Worm (Caenorhabditis elegans): Measurements from ENCODE around the gene C14A4.6.

The C14A4.6 gene

ce11 chrII:10578843-10579430, 15.6 kb downstream of the C14A4.6 start, which contains the start of gene rpb-6:
rpb-6 (plus strand) TSS chrII:10579380.
- TF ChIP-seq tra-4 (tag; optimal IDR thresholded peaks at IDR 0.05) (no peak), hnd-1 (tag; optimal IDR thresholded peaks at IDR 0.05) (no peak), pes-1 (GFP tag; IDR thresholded peaks at IDR 0.05) (no peak), scrt-1 (GFP tag; IDR thresholded peaks at IDR 0.05) (no peak), hmbx-1 (tag; optimal IDR thresholded peaks at IDR 0.05) (no peak), tbx-11 (GFP tag; IDR thresholded peaks at IDR 0.05) (no peak), hmg-4 (GFP tag; optimal IDR thresholded peaks at IDR 0.05) (no peak), ceh-36 (tag; optimal IDR thresholded peaks at IDR 0.05) (no peak), ama-1 (optimal IDR thresholded peaks at IDR 0.05) (no peak), ets-7 (tag; optimal IDR thresholded peaks at IDR 0.05) (no peak), sea-1 (GFP tag; conservative IDR thresholded peaks at IDR 0.05) (no peak), ceh-13 (GFP tag; optimal IDR thresholded peaks at IDR 0.05) (no peak), aly-1 (tag; optimal IDR thresholded peaks at IDR 0.05) (no peak), F13C5.2 (tag; optimal IDR thresholded peaks at IDR 0.05) (no peak)

ce11 chrII:10574177-10574576, 20.4 kb downstream of the C14A4.6 start:
- TF ChIP-seq B0310.2 (tag; optimal IDR thresholded peaks at IDR 0.05): no peak
- no peak for TF ChIP-seq ceh-36 (tag; optimal IDR thresholded peaks at IDR 0.05)
- no peak for TF ChIP-seq tbx-37 (GFP tag; conservative IDR thresholded peaks at IDR 0.05)
- no peak for TF ChIP-seq ets-7 (tag; optimal IDR thresholded peaks at IDR 0.05)
- no peak for TF ChIP-seq sea-1 (GFP tag; conservative IDR thresholded peaks at IDR 0.05)
- no peak for TF ChIP-seq flt-1 (GFP tag; IDR thresholded peaks at IDR 0.05)
- TF ChIP-seq ceh-13 (GFP tag; optimal IDR thresholded peaks at IDR 0.05): no peak

- TF ChIP-seq hmg-4 (GFP tag; optimal IDR thresholded peaks at IDR 0.05) (no peak), ets-7 (tag; optimal IDR thresholded peaks at IDR 0.05) (no peak), F13C5.2 (tag; optimal IDR thresholded peaks at IDR 0.05) (no peak), sea-1 (GFP tag; conservative IDR thresholded peaks at IDR 0.05) (no peak), ceh-36 (tag; optimal IDR thresholded peaks at IDR 0.05) (no peak), tbx-37 (GFP tag; conservative IDR thresholded peaks at IDR 0.05) (no peak), aly-1 (tag; optimal IDR thresholded peaks at IDR 0.05) (no peak), flt-1 (GFP tag; IDR thresholded peaks at IDR 0.05) (no peak), scrt-1 (GFP tag; IDR thresholded peaks at IDR 0.05) (no peak), tbx-11 (GFP tag; IDR thresholded peaks at IDR 0.05) (no peak), ceh-13 (GFP tag; optimal IDR thresholded peaks at IDR 0.05) (no peak), hnd-1 (tag; optimal IDR thresholded peaks at IDR 0.05) (no peak), tra-4 (tag; optimal IDR thresholded peaks at IDR 0.05) (no peak), hmbx-1 (tag; optimal IDR thresholded peaks at IDR 0.05) (no peak), ama-1 (optimal IDR thresholded peaks at IDR 0.05) (no peak), pes-1 (GFP tag; IDR thresholded peaks at IDR 0.05) (no peak), B0310.2 (tag; optimal IDR thresholded peaks at IDR 0.05) (no peak)
These were observed 22.6 kb downstream of the C14A4.6 start, which contains the start of gene C06A1.3 for ce11 chrII:10571967-10572366. C06A1.3 (plus strand) TSS chrII:10572267.

ce11 chrII:10570302-10570701, 24.3 kb downstream of the C14A4.6 start, which contains the start of gene txt-13:
txt-13 (plus strand) TSS chrII:10570602.
- TF ChIP-seq ama-1 (optimal IDR thresholded peaks at IDR 0.05) (no peak), ceh-36 (tag; optimal IDR thresholded peaks at IDR 0.05) (no peak), tra-4 (tag; optimal IDR thresholded peaks at IDR 0.05) (no peak), tbx-37 (GFP tag; conservative IDR thresholded peaks at IDR 0.05) (no peak), hmbx-1 (tag; optimal IDR thresholded peaks at IDR 0.05) (no peak), F13C5.2 (tag; optimal IDR thresholded peaks at IDR 0.05) (no peak), tbx-11 (GFP tag; IDR thresholded peaks at IDR 0.05) (no peak), flt-1 (GFP tag; IDR thresholded peaks at IDR 0.05) (no peak), hnd-1 (tag; optimal IDR thresholded peaks at IDR 0.05) (no peak), pes-1 (GFP tag; IDR thresholded peaks at IDR 0.05) (no peak), hmg-4 (GFP tag; optimal IDR thresholded peaks at IDR 0.05) (no peak), aly-1 (tag; optimal IDR thresholded peaks at IDR 0.05) (no peak), sea-1 (GFP tag; conservative IDR thresholded peaks at IDR 0.05) (no peak), scrt-1 (GFP tag; IDR thresholded peaks at IDR 0.05) (no peak), ets-7 (tag; optimal IDR thresholded peaks at IDR 0.05) (no peak), ceh-13 (GFP tag; optimal IDR thresholded peaks at IDR 0.05) (no peak)

ce11 chrII:10569498-10569897, 25.1 kb downstream of the C14A4.6 start:
- TF ChIP-seq sea-1 (GFP tag; conservative IDR thresholded peaks at IDR 0.05): no peak
- TF ChIP-seq ceh-13 (GFP tag; optimal IDR thresholded peaks at IDR 0.05): no peak
- no peak for TF ChIP-seq B0310.2 (tag; optimal IDR thresholded peaks at IDR 0.05)
- TF ChIP-seq scrt-1 (GFP tag; IDR thresholded peaks at IDR 0.05): no peak
- no peak for TF ChIP-seq hmbx-1 (tag; optimal IDR thresholded peaks at IDR 0.05)
- TF ChIP-seq pes-1 (GFP tag; IDR thresholded peaks at IDR 0.05): no peak
- no peak for TF ChIP-seq tra-4 (tag; optimal IDR thresholded peaks at IDR 0.05)
- no peak for TF ChIP-seq flt-1 (GFP tag; IDR thresholded peaks at IDR 0.05)
- TF ChIP-seq hnd-1 (tag; optimal IDR thresholded peaks at IDR 0.05): no peak
- no peak for TF ChIP-seq ama-1 (optimal IDR thresholded peaks at IDR 0.05)
- no peak for TF ChIP-seq F13C5.2 (tag; optimal IDR thresholded peaks at IDR 0.05)
- no peak for TF ChIP-seq ets-7 (tag; optimal IDR thresholded peaks at IDR 0.05)
- no peak for TF ChIP-seq tbx-37 (GFP tag; conservative IDR thresholded peaks at IDR 0.05)
- TF ChIP-seq ceh-36 (tag; optimal IDR thresholded peaks at IDR 0.05): no peak
- no peak for TF ChIP-seq aly-1 (tag; optimal IDR thresholded peaks at IDR 0.05)
- TF ChIP-seq hmg-4 (GFP tag; optimal IDR thresholded peaks at IDR 0.05): no peak
- TF ChIP-seq tbx-11 (GFP tag; IDR thresholded peaks at IDR 0.05): no peak

- no peak for TF ChIP-seq flt-1 (GFP tag; IDR thresholded peaks at IDR 0.05)
- no peak for TF ChIP-seq tbx-37 (GFP tag; conservative IDR thresholded peaks at IDR 0.05)
- no peak for TF ChIP-seq hmbx-1 (tag; optimal IDR thresholded peaks at IDR 0.05)
- no peak for TF ChIP-seq hmg-4 (GFP tag; optimal IDR thresholded peaks at IDR 0.05)
- no peak for TF ChIP-seq ceh-36 (tag; optimal IDR thresholded peaks at IDR 0.05)
- TF ChIP-seq tra-4 (tag; optimal IDR thresholded peaks at IDR 0.05): no peak
- no peak for TF ChIP-seq ets-7 (tag; optimal IDR thresholded peaks at IDR 0.05)
- no peak for TF ChIP-seq sea-1 (GFP tag; conservative IDR thresholded peaks at IDR 0.05)
- TF ChIP-seq aly-1 (tag; optimal IDR thresholded peaks at IDR 0.05): no peak
- TF ChIP-seq pes-1 (GFP tag; IDR thresholded peaks at IDR 0.05): no peak
- TF ChIP-seq scrt-1 (GFP tag; IDR thresholded peaks at IDR 0.05): no peak
- TF ChIP-seq ama-1 (optimal IDR thresholded peaks at IDR 0.05): no peak
- TF ChIP-seq hnd-1 (tag; optimal IDR thresholded peaks at IDR 0.05): no peak
- TF ChIP-seq tbx-11 (GFP tag; IDR thresholded peaks at IDR 0.05): no peak
These were observed 28.1 kb downstream of the C14A4.6 start for ce11 chrII:10566458-10566857.

ce11 chrII:10564578-10564977, 30.0 kb downstream of the C14A4.6 start, which contains the start of the genes C06A1.6 and C06A1.7:
C06A1.6 (minus strand) TSS chrII:10564678.
C06A1.7 (plus strand) TSS chrII:10564891.
- TF ChIP-seq hnd-1 (tag; optimal IDR thresholded peaks at IDR 0.05) (no peak), sea-1 (GFP tag; conservative IDR thresholded peaks at IDR 0.05) (no peak), ceh-36 (tag; optimal IDR thresholded peaks at IDR 0.05) (no peak), ama-1 (optimal IDR thresholded peaks at IDR 0.05) (no peak), tra-4 (tag; optimal IDR thresholded peaks at IDR 0.05) (no peak)

Measured in whole organism, early embryonic.